Worm (Caenorhabditis elegans) whole organism, L3 larva: Measurements from ENCODE around the gene osta-1.

ENCODE experiments used
- R02D3.7 ChIP-seq: fragments of 150-350 bp; optimal IDR thresholded peaks from 2 replicates; lab custom pipeline; 2014; ENCODE audit warnings: missing biosample characterization, missing genetic modification characterization
- ZK546.5 ChIP-seq: sonication (generic microtip); optimal IDR thresholded peaks from 2 replicates; lab custom pipeline; 2017; ENCODE audit warnings: missing biosample characterization, missing genetic modification characterization
- aly-2 ChIP-seq: fragments of 150-350 bp; optimal IDR thresholded peaks from 2 replicates; lab custom pipeline; 2014; ENCODE audit warnings: missing biosample characterization, missing genetic modification characterization
- ama-1 ChIP-seq: fragments of 150-350 bp; optimal IDR thresholded peaks from 2 replicates; lab custom pipeline; 2018
- ceh-16 ChIP-seq: sonication (generic microtip); optimal IDR thresholded peaks from 2 replicates; lab custom pipeline; 2017; ENCODE audit warnings: missing biosample characterization, missing genetic modification characterization
- ceh-82 ChIP-seq: fragments of 150-350 bp; optimal IDR thresholded peaks from 2 replicates; lab custom pipeline; 2014; ENCODE audit warnings: missing biosample characterization, missing genetic modification characterization
- ceh-9 ChIP-seq: sonication (generic microtip); optimal IDR thresholded peaks from 2 replicates; lab custom pipeline; 2018; ENCODE audit warnings: missing biosample characterization, missing genetic modification characterization
- daf-12 ChIP-seq: fragments of 150-350 bp; optimal IDR thresholded peaks from 2 replicates; lab custom pipeline; 2014; ENCODE audit warnings: missing biosample characterization, missing genetic modification reagents, missing genetic modification characterization
- egl-5 ChIP-seq: fragments of 150-350 bp; optimal IDR thresholded peaks from 2 replicates; lab custom pipeline; 2017; ENCODE audit warnings: missing biosample characterization, missing genetic modification reagents, missing genetic modification characterization, inconsistent platforms
- elt-1 ChIP-seq: fragments of 150-350 bp; optimal IDR thresholded peaks from 2 replicates; lab custom pipeline; 2014; ENCODE audit warnings: missing biosample characterization, missing genetic modification characterization
- elt-3 ChIP-seq, 3 experiments: fragments of 150-350 bp in 1 of 3; sonication (generic microtip) in 2 of 3; optimal IDR thresholded peaks; 2 replicates in 2 of 3; 4 replicates in 1 of 3; lab custom pipeline; 2014 to 2017; ENCODE audit warnings: missing biosample characterization in 3 of 3, missing genetic modification characterization in 3 of 3
- fkh-10 ChIP-seq: sonication (generic microtip); optimal IDR thresholded peaks from 2 replicates; lab custom pipeline; 2017; ENCODE audit warnings: missing biosample characterization, missing genetic modification reagents, missing genetic modification characterization
- fkh-2 ChIP-seq: fragments of 150-350 bp; optimal IDR thresholded peaks from 2 replicates; lab custom pipeline; 2014; ENCODE audit warnings: missing biosample characterization, missing genetic modification reagents, missing genetic modification characterization
- fos-1 ChIP-seq: fragments of 150-350 bp; optimal IDR thresholded peaks from 2 replicates; lab custom pipeline; 2014; ENCODE audit warnings: missing biosample characterization, missing genetic modification characterization
- hmg-11 ChIP-seq: sonication (generic microtip); optimal IDR thresholded peaks from 2 replicates; lab custom pipeline; 2016; ENCODE audit warnings: missing genetic modification characterization, missing compliant biosample characterization
- jun-1 ChIP-seq: fragments of 150-350 bp; optimal IDR thresholded peaks from 2 replicates; lab custom pipeline; 2014; ENCODE audit warnings: missing biosample characterization, missing genetic modification reagents, missing genetic modification characterization
- lin-39 ChIP-seq: fragments of 150-350 bp; optimal IDR thresholded peaks from 2 replicates; lab custom pipeline; 2018; ENCODE audit warnings: missing biosample characterization, missing genetic modification reagents, missing genetic modification characterization
- lsy-12 ChIP-seq: sonication (generic microtip); optimal IDR thresholded peaks from 2 replicates; lab custom pipeline; 2016; ENCODE audit warnings: mild to moderate bottlenecking, missing genetic modification characterization, missing compliant biosample characterization
- mml-1 ChIP-seq: fragments of 150-350 bp; sonication (generic microtip); optimal IDR thresholded peaks from 3 replicates; lab custom pipeline; 2014; ENCODE audit warnings: missing biosample characterization, missing genetic modification characterization
- nfya-1 ChIP-seq: sonication (generic microtip); optimal IDR thresholded peaks from 2 replicates; lab custom pipeline; 2017; ENCODE audit warnings: missing genetic modification characterization, mild to moderate bottlenecking, missing compliant biosample characterization, antibody characterized with exemption, moderate library complexity; ENCODE audit not compliant: insufficient read depth
- nhr-11 ChIP-seq: fragments of 150-350 bp; optimal IDR thresholded peaks from 2 replicates; lab custom pipeline; 2014; ENCODE audit warnings: missing biosample characterization, missing genetic modification characterization
- nhr-12 ChIP-seq: fragments of 150-350 bp; optimal IDR thresholded peaks from 2 replicates; lab custom pipeline; 2014; ENCODE audit warnings: missing biosample characterization, missing genetic modification characterization
- nhr-23 ChIP-seq: fragments of 150-350 bp; optimal IDR thresholded peaks from 2 replicates; lab custom pipeline; 2014; ENCODE audit warnings: missing biosample characterization, missing genetic modification reagents, missing genetic modification characterization
- nhr-237 ChIP-seq: fragments of 150-350 bp; optimal IDR thresholded peaks from 2 replicates; lab custom pipeline; 2014; ENCODE audit warnings: missing biosample characterization, missing genetic modification characterization
- nhr-25 ChIP-seq: sonication (generic microtip); optimal IDR thresholded peaks from 2 replicates; lab custom pipeline; 2017; ENCODE audit warnings: missing biosample characterization, missing genetic modification characterization
- nhr-28 ChIP-seq: fragments of 150-350 bp; optimal IDR thresholded peaks from 2 replicates; lab custom pipeline; 2014; ENCODE audit warnings: missing biosample characterization, missing genetic modification characterization
- nhr-43 ChIP-seq: sonication (generic microtip); optimal IDR thresholded peaks from 2 replicates; lab custom pipeline; 2016; ENCODE audit warnings: mild to moderate bottlenecking, missing genetic modification characterization, missing compliant biosample characterization; ENCODE audit not compliant: poor library complexity, severe bottlenecking
- nhr-67 ChIP-seq: fragments of 150-350 bp; optimal IDR thresholded peaks from 2 replicates; lab custom pipeline; 2014; ENCODE audit warnings: missing biosample characterization, missing genetic modification characterization
- nhr-76 ChIP-seq: fragments of 150-350 bp; sonication (generic microtip); optimal IDR thresholded peaks from 5 replicates; lab custom pipeline; 2014; ENCODE audit warnings: missing biosample characterization, missing genetic modification characterization
- nhr-77 ChIP-seq: fragments of 150-350 bp; optimal IDR thresholded peaks from 2 replicates; lab custom pipeline; 2014; ENCODE audit warnings: missing biosample characterization, missing genetic modification characterization
- pha-4 ChIP-seq: fragments of 150-350 bp; optimal IDR thresholded peaks from 2 replicates; lab custom pipeline; 2014; ENCODE audit warnings: missing biosample characterization, missing genetic modification reagents, missing genetic modification characterization
- pqm-1 ChIP-seq: fragments of 150-350 bp; optimal IDR thresholded peaks from 2 replicates; lab custom pipeline; 2017; ENCODE audit warnings: missing biosample characterization, missing genetic modification characterization, inconsistent platforms
- sea-2 ChIP-seq: fragments of 150-350 bp; sonication (generic microtip); optimal IDR thresholded peaks from 4 replicates; lab custom pipeline; 2014; ENCODE audit warnings: missing biosample characterization, missing genetic modification reagents, missing genetic modification characterization
- skn-1 ChIP-seq: fragments of 150-350 bp; optimal IDR thresholded peaks from 2 replicates; lab custom pipeline; 2014; ENCODE audit warnings: missing biosample characterization, missing genetic modification characterization
- snpc-4 ChIP-seq: fragments of 150-350 bp; optimal IDR thresholded peaks from 2 replicates; lab custom pipeline; 2014; ENCODE audit warnings: missing biosample characterization, missing genetic modification characterization
- tbx-2 ChIP-seq: sonication (generic microtip); optimal IDR thresholded peaks from 2 replicates; lab custom pipeline; 2016; ENCODE audit warnings: mild to moderate bottlenecking, missing genetic modification characterization, missing compliant biosample characterization
- unc-39 ChIP-seq: sonication (generic microtip); optimal IDR thresholded peaks from 4 replicates; lab custom pipeline; 2017; ENCODE audit warnings: missing biosample characterization, missing genetic modification characterization
- zag-1 ChIP-seq: fragments of 150-350 bp; optimal IDR thresholded peaks from 2 replicates; lab custom pipeline; 2014; ENCODE audit warnings: missing biosample characterization, missing genetic modification characterization
- ztf-11 ChIP-seq: fragments of 150-350 bp; optimal IDR thresholded peaks from 2 replicates; lab custom pipeline; 2014; ENCODE audit warnings: missing biosample characterization, missing genetic modification characterization
- ztf-4 ChIP-seq: fragments of 150-350 bp; optimal IDR thresholded peaks from 2 replicates; lab custom pipeline; 2014; ENCODE audit warnings: missing biosample characterization, missing genetic modification characterization

osta-1 gene

DNA sequence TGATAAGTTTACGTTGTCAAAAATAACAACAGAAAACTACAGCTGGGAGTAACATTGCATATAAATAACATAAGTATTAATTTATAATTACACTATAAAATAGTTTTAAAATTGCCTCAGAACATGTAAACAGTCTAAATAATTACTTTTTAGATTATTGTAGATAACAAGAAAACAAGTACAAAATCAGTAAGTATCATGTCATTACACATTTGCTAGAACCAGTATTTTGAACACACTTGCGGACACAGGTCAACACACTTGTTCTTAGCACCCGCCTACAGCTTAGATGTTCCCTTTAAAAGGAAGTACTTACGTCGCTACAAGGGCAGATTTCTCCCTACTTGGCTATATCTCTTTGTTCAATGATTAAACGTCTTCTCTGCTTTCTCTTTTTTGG lies 27.4 kb downstream of the osta-1 start, which contains the start of gene F23F1.2:
TSS of gene F23F1.2 (plus strand) at position 301 of the 400 bp plus-strand sequence.
- TF ChIP-seq hmg-11 (tag; lab: Kevin White, UChicago), result no peak
- TF ChIP-seq nhr-12 (tag; lab: Kevin White, UChicago), result no peak
- TF ChIP-seq mml-1 (tag; lab: Kevin White, UChicago), result no peak
- TF ChIP-seq nhr-28 (tag; lab: Kevin White, UChicago), result no peak
- TF ChIP-seq elt-3 (tag; optimal IDR thresholded peaks at IDR 0.05; lab: Kevin White, UChicago), result no peak
- TF ChIP-seq pqm-1 (tag; lab: Kevin White, UChicago), result no peak
- no peak for TF ChIP-seq ztf-4 (tag; lab: Kevin White, UChicago)
- TF ChIP-seq ceh-16 (tag; lab: Kevin White, UChicago), result no peak
- no peak for TF ChIP-seq daf-12 (tag; lab: Kevin White, UChicago)
- TF ChIP-seq egl-5 (tag; lab: Kevin White, UChicago), result no peak
- TF ChIP-seq nhr-11 (tag; lab: Kevin White, UChicago), result no peak
- TF ChIP-seq unc-39, result no peak
- TF ChIP-seq pha-4 (tag; lab: Kevin White, UChicago), result no peak
- no peak for TF ChIP-seq snpc-4

DNA sequence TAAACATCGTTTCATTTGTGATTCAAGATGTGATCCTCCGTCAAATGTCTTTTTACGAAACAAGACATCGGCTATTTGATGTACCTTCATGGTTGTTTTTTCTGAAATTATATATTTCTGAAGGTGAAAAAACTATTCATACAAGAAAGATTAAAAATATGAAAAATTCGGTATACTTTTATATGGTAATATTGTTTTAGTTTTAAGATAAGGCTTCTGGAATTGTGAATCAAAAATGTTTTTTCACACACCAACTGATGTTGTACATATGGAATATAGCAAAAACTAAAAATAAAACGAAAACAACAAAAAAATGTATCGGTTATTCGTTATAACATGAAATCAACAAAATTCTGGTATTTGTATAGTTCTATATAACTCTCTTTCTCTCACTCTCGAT lies 30.8 kb downstream of the osta-1 start, which contains the start of gene F23F1.6:
TSS of gene F23F1.6 (minus strand) at position 101 of the 400 bp plus-strand sequence.
- TF ChIP-seq pha-4 (tag; lab: Kevin White, UChicago) (no peak), ceh-16 (tag; lab: Kevin White, UChicago) (no peak), nhr-12 (tag; lab: Kevin White, UChicago) (no peak), fos-1 (tag; lab: Kevin White, UChicago) (no peak), zag-1 (tag; lab: Kevin White, UChicago) (no peak), ztf-11 (tag; lab: Kevin White, UChicago) (no peak), nhr-23 (tag; lab: Kevin White, UChicago) (no peak), fkh-2 (tag; lab: Kevin White, UChicago) (no peak), R02D3.7 (no peak), ZK546.5 (tag; lab: Kevin White, UChicago) (no peak)

DNA sequence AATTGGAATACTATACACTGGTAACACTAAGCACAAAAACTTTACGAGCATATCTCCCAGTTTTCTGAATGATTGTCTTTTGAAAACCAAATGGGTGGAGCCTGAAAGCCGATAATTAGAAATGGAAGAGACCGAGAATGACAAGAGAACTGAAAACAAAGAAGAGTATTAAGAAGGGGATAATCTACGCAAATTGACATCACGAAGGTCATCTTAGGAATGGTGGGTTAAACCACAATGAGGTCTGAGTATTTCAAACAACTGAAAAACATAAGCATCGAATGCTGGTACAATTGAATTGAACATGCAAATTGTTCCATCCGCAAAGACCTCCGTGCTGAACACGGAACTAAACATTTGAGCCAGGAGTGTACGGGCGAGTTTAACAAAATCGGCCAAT lies 33.0 kb downstream of the osta-1 start, which contains the start of gene spp-24:
TSS of gene spp-24 (minus strand) at position 101 of the 400 bp plus-strand sequence.
- TF ChIP-seq nhr-67 (no peak), skn-1 (tag; lab: Kevin White, UChicago) (no peak), R02D3.7 (no peak), tbx-2 (tag; lab: Kevin White, UChicago) (no peak), zag-1 (tag; lab: Kevin White, UChicago) (no peak), nhr-43 (no peak), ceh-82 (tag; lab: Kevin White, UChicago) (no peak), elt-3 (tag; optimal IDR thresholded peaks at IDR 0.05; lab: Kevin White, UChicago) (no peak), nhr-25 (tag; lab: Kevin White, UChicago) (no peak), lin-39 (tag; lab: Kevin White, UChicago) (no peak), nhr-77 (tag; lab: Kevin White, UChicago) (no peak), nhr-11 (tag; lab: Kevin White, UChicago) (no peak), snpc-4 (no peak), elt-1 (no peak), ztf-11 (tag; lab: Kevin White, UChicago) (no peak), lsy-12 (no peak), sea-2 (GFP tag; lab: Kevin White, UChicago) (no peak), daf-12 (tag; lab: Kevin White, UChicago) (no peak), ceh-9 (tag; lab: Kevin White, UChicago) (no peak), fkh-10 (GFP tag; lab: Kevin White, UChicago) (no peak)

DNA sequence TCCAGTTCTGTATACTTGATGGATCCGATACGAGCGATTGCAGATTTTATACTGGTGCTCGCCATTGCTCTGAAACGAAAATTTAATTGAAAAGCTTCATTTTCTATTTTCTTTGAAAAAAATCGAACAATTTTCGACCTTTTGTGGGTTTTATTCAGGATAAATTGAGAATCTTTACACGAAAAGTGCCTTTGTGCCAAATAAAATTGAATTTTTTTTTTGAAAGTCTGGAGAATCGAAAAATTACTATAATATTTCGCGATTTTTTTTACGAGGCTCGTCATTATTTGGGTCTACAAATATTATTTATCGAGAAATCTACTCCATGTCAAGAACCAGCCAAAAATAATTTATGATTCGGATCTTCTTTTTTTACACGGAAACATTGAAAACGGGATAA lies 35.5 kb downstream of the osta-1 start, which contains the start of gene F23F1.10:
TSS of gene F23F1.10 (minus strand) at position 69 of the 400 bp plus-strand sequence.
- TF ChIP-seq nhr-77 (tag; lab: Kevin White, UChicago) (no peak), ama-1 (lab: Kevin White, UChicago) (no peak), sea-2 (GFP tag; lab: Kevin White, UChicago) (no peak), unc-39 (no peak), aly-2 (tag; lab: Kevin White, UChicago) (no peak), nhr-237 (tag; lab: Kevin White, UChicago) (no peak), jun-1 (no peak), nhr-12 (tag; lab: Kevin White, UChicago) (no peak), mml-1 (tag; lab: Kevin White, UChicago) (no peak), nhr-76 (tag; lab: Kevin White, UChicago) (no peak), tbx-2 (tag; lab: Kevin White, UChicago) (no peak), nhr-11 (tag; lab: Kevin White, UChicago) (no peak), nfya-1 (tag; lab: Kevin White, UChicago) (no peak), skn-1 (tag; lab: Kevin White, UChicago) (no peak), lsy-12 (no peak)
- TF ChIP-seq, all 47 proteins: peak for 0
